Worm (Caenorhabditis elegans): Measurements from ENCODE around the gene pipp-4P.
A peak's percentile ranks its signal among the peaks of the same experiment; 100 is the strongest.

The pipp-4P gene

ce11 chrIII:2858334-2858733, 39.3 kb downstream of the pipp-4P start (continued):
- TF ChIP-seq aptf-3 (GFP tag; IDR thresholded peaks at IDR 0.05), result no peak

ce11 chrIII:2864669-2865068, 45.6 kb downstream of the pipp-4P start:
- TF ChIP-seq cebp-2 (GFP tag; IDR thresholded peaks at IDR 0.05), result no peak
- TF ChIP-seq Y79H2A.3 (GFP tag; conservative IDR thresholded peaks at IDR 0.05), result no peak
- no peak for TF ChIP-seq ztf-22 (GFP tag; optimal IDR thresholded peaks at IDR 0.05)
- no peak for TF ChIP-seq akir-1 (GFP tag; optimal IDR thresholded peaks at IDR 0.05)
- TF ChIP-seq Y53F4B.3 (GFP tag; IDR thresholded peaks at IDR 0.05), result no peak
- TF ChIP-seq mes-4 (tag; optimal IDR thresholded peaks at IDR 0.05), result no peak
- TF ChIP-seq F39B2.1 (GFP tag; IDR thresholded peaks at IDR 0.05), result no peak
- no peak for TF ChIP-seq atf-7 (tag; optimal IDR thresholded peaks at IDR 0.05)
- no peak for TF ChIP-seq attf-6 (GFP tag; IDR thresholded peaks at IDR 0.05)
- TF ChIP-seq ceh-91 (GFP tag; IDR thresholded peaks at IDR 0.05), result no peak
- no peak for TF ChIP-seq F49E8.2 (tag; optimal IDR thresholded peaks at IDR 0.05; ENCODE audit: insufficient read depth)
- TF ChIP-seq mel-28 (tag; optimal IDR thresholded peaks at IDR 0.05; ENCODE audit: borderline replicate concordance), result no peak
- no peak for TF ChIP-seq Y95B8A.8 (GFP tag; IDR thresholded peaks at IDR 0.05)
- TF ChIP-seq fkh-3 (tag; optimal IDR thresholded peaks at IDR 0.05), result no peak
- no peak for TF ChIP-seq madf-8 (GFP tag; conservative IDR thresholded peaks at IDR 0.05)
- no peak for TF ChIP-seq chd-7 (tag; optimal IDR thresholded peaks at IDR 0.05)
- TF ChIP-seq egl-18 (GFP tag; IDR thresholded peaks at IDR 0.05), result no peak
- TF ChIP-seq lin-35 (GFP tag; optimal IDR thresholded peaks at IDR 0.05), result no peak
- no peak for TF ChIP-seq F22D6.2 (tag; optimal IDR thresholded peaks at IDR 0.05)

ce11 chrIII:2866597-2866996, 47.5 kb downstream of the pipp-4P start:
- TF ChIP-seq zfh-2 (GFP tag; conservative IDR thresholded peaks at IDR 0.05), result peak; percentile 51
- TF ChIP-seq hmg-1.2 (GFP tag; IDR thresholded peaks at IDR 0.05), result peak; percentile 86
- TF ChIP-seq gei-17 (GFP tag; optimal IDR thresholded peaks at IDR 0.05), result no peak

- no peak for TF ChIP-seq gei-17 (GFP tag; optimal IDR thresholded peaks at IDR 0.05)
- TF ChIP-seq madf-8 (GFP tag; conservative IDR thresholded peaks at IDR 0.05), result no peak
- no peak for TF ChIP-seq let-526 (GFP tag; IDR thresholded peaks at IDR 0.05)
- TF ChIP-seq sptf-2 (GFP tag; optimal IDR thresholded peaks at IDR 0.05), result no peak
- TF ChIP-seq K12H6.12 (tag; optimal IDR thresholded peaks at IDR 0.05), result no peak
- TF ChIP-seq let-607 (tag; optimal IDR thresholded peaks at IDR 0.05), result no peak
- no peak for TF ChIP-seq egl-44 (GFP tag; IDR thresholded peaks at IDR 0.05)
- no peak for TF ChIP-seq mcd-1 (GFP tag; IDR thresholded peaks at IDR 0.05)
- no peak for TF ChIP-seq unc-130 (GFP tag; optimal IDR thresholded peaks at IDR 0.05)
- TF ChIP-seq madf-3 (GFP tag; IDR thresholded peaks at IDR 0.05), result no peak
- no peak for TF ChIP-seq ztf-18 (tag; optimal IDR thresholded peaks at IDR 0.05)
- no peak for TF ChIP-seq efl-1 (GFP tag; optimal IDR thresholded peaks at IDR 0.05)
- no peak for TF ChIP-seq ztf-6 (GFP tag; IDR thresholded peaks at IDR 0.05)
- no peak for TF ChIP-seq attf-3 (GFP tag; conservative IDR thresholded peaks at IDR 0.05)
- no peak for TF ChIP-seq ccch-3 (GFP tag; optimal IDR thresholded peaks at IDR 0.05)
Measured at ce11 chrIII:2868416-2868815, 49.3 kb downstream of the pipp-4P start.

Measured in whole organism, young adult.